Worm (Caenorhabditis elegans) whole organism, L4 larva: ENCODE results near the gene phf-31.

Experiments
- F37D6.2 ChIP-seq: sonication (generic microtip); optimal IDR thresholded peaks from 2 replicates; lab custom pipeline; 2016; ENCODE audit warnings: mild to moderate bottlenecking, missing genetic modification characterization, missing compliant biosample characterization
- F49E8.2 ChIP-seq: sonication (generic microtip); optimal IDR thresholded peaks from 2 replicates; lab custom pipeline; 2016; ENCODE audit warnings: missing compliant biosample characterization, mild to moderate bottlenecking, missing genetic modification characterization, borderline replicate concordance
- T26A8.4 ChIP-seq: fragments of 200-800 bp; sonication (Bioruptor generic); IDR thresholded peaks from 2 replicates; pipeline ENCODE4 v1.3.6; 2022; ENCODE audit warnings: missing genetic modification characterization, missing compliant biosample characterization
- Y48G9A.11 ChIP-seq: fragments of 200-800 bp; sonication (Bioruptor generic); IDR thresholded peaks from 2 replicates; pipeline ENCODE4 v1.3.6; 2022; ENCODE audit warnings: missing genetic modification reagents, missing genetic modification characterization, missing compliant biosample characterization
- Y5F2A.4 ChIP-seq: fragments of 200-800 bp; sonication (Bioruptor generic); optimal IDR thresholded peaks from 2 replicates; lab custom pipeline; 2018; ENCODE audit warnings: mild to moderate bottlenecking, missing genetic modification characterization, missing compliant biosample characterization
- Y75B8A.6 ChIP-seq: fragments of 200-800 bp; sonication (Bioruptor generic); IDR thresholded peaks from 2 replicates; pipeline ENCODE4 v1.3.6; 2022; ENCODE audit warnings: missing genetic modification reagents, missing genetic modification characterization, missing compliant biosample characterization
- aly-2 ChIP-seq: sonication (generic microtip); optimal IDR thresholded peaks from 2 replicates; lab custom pipeline; 2018; ENCODE audit warnings: missing biosample characterization, missing genetic modification characterization
- attf-4 ChIP-seq: sonication (generic microtip); optimal IDR thresholded peaks from 3 replicates; lab custom pipeline; 2017; ENCODE audit warnings: missing biosample characterization, missing genetic modification characterization
- ceh-32 ChIP-seq: sonication (generic microtip); optimal IDR thresholded peaks from 2 replicates; lab custom pipeline; 2016; ENCODE audit warnings: mild to moderate bottlenecking, missing genetic modification characterization, missing compliant biosample characterization; ENCODE audit not compliant: poor library complexity
- daf-16 ChIP-seq, 3 experiments: sonication (generic microtip); optimal IDR thresholded peaks; 2 replicates each; lab custom pipeline; 2016 to 2017; ENCODE audit warnings: missing genetic modification characterization in 3 of 3, missing genetic modification reagents in 3 of 3, mild to moderate bottlenecking in 2 of 3, missing compliant biosample characterization in 2 of 3, missing biosample characterization in 1 of 3, moderate library complexity in 1 of 3
- daf-19 ChIP-seq: fragments of 200-800 bp; sonication (Bioruptor generic); conservative IDR thresholded peaks from 2 replicates; pipeline ENCODE4 v1.3.6; 2022; ENCODE audit warnings: missing genetic modification characterization, missing compliant biosample characterization
- daf-8 ChIP-seq: fragments of 200-800 bp; sonication (Bioruptor generic); IDR thresholded peaks from 2 replicates; pipeline ENCODE4 v1.3.6; 2022; ENCODE audit warnings: missing genetic modification characterization, missing compliant biosample characterization
- dmd-6 ChIP-seq: fragments of 200-800 bp; sonication (Bioruptor generic); IDR thresholded peaks from 2 replicates; pipeline ENCODE4 v1.3.6; 2022; ENCODE audit warnings: missing genetic modification reagents, missing genetic modification characterization, missing compliant biosample characterization
- dmd-8 ChIP-seq: fragments of 200-800 bp; sonication (Bioruptor generic); IDR thresholded peaks from 2 replicates; pipeline ENCODE4 v1.3.6; 2022; ENCODE audit warnings: missing genetic modification characterization, missing compliant biosample characterization
- dve-1 ChIP-seq: sonication (generic microtip); optimal IDR thresholded peaks from 2 replicates; lab custom pipeline; 2017; ENCODE audit warnings: antibody characterized with exemption, mild to moderate bottlenecking, missing genetic modification characterization, missing compliant biosample characterization; ENCODE audit not compliant: insufficient read depth
- egl-43 ChIP-seq: fragments of 200-800 bp; sonication (Bioruptor generic); IDR thresholded peaks from 2 replicates; pipeline ENCODE4 v1.3.6; 2022; ENCODE audit warnings: missing genetic modification reagents, missing genetic modification characterization, missing compliant biosample characterization
- fkh-10 ChIP-seq: fragments of 150-350 bp; optimal IDR thresholded peaks from 2 replicates; lab custom pipeline; 2014; ENCODE audit warnings: missing biosample characterization, missing genetic modification reagents, missing genetic modification characterization
- hlh-11 ChIP-seq: fragments of 200-800 bp; sonication (Bioruptor generic); optimal IDR thresholded peaks from 2 replicates; lab custom pipeline; 2018; ENCODE audit warnings: mild to moderate bottlenecking, missing genetic modification characterization, missing compliant biosample characterization
- hlh-30 ChIP-seq: sonication (generic microtip); optimal IDR thresholded peaks from 2 replicates; lab custom pipeline; 2017; ENCODE audit warnings: antibody characterized with exemption, mild to moderate bottlenecking, missing genetic modification characterization, missing compliant biosample characterization; ENCODE audit not compliant: insufficient read depth
- hmg-1.1 ChIP-seq: fragments of 200-800 bp; sonication (Bioruptor generic); IDR thresholded peaks from 2 replicates; pipeline ENCODE4 v1.3.6; 2022; ENCODE audit warnings: missing genetic modification reagents, missing genetic modification characterization, missing compliant biosample characterization
- jun-1 ChIP-seq: fragments of 150-350 bp; optimal IDR thresholded peaks from 2 replicates; lab custom pipeline; 2014; ENCODE audit warnings: missing biosample characterization, missing genetic modification reagents, missing genetic modification characterization
- lin-1 ChIP-seq: fragments of 200-800 bp; sonication (Bioruptor generic); IDR thresholded peaks from 2 replicates; pipeline ENCODE4 v1.3.6; 2022; ENCODE audit warnings: missing genetic modification reagents, missing genetic modification characterization, missing compliant biosample characterization
- lin-15B ChIP-seq: fragments of 150-350 bp; sonication (generic microtip); optimal IDR thresholded peaks from 3 replicates; lab custom pipeline; 2014; ENCODE audit warnings: missing biosample characterization, missing genetic modification characterization
- lsy-2 ChIP-seq, 2 experiments: fragments of 150-350 bp in 1 of 2; sonication (generic microtip) in 1 of 2; optimal IDR thresholded peaks; 2 replicates each; lab custom pipeline; 2014 to 2017; ENCODE audit warnings: missing biosample characterization in 2 of 2, missing genetic modification characterization in 2 of 2
- mes-2 ChIP-seq: sonication (generic microtip); optimal IDR thresholded peaks from 2 replicates; lab custom pipeline; 2016; ENCODE audit warnings: missing genotype, mild to moderate bottlenecking, missing genetic modification characterization, missing compliant biosample characterization; ENCODE audit not compliant: poor library complexity, severe bottlenecking
- mxl-2 ChIP-seq: fragments of 200-800 bp; sonication (Bioruptor generic); conservative IDR thresholded peaks from 2 replicates; pipeline ENCODE4 v1.3.6; 2022; ENCODE audit warnings: missing genetic modification reagents, missing genetic modification characterization, missing compliant biosample characterization
- mxl-3 ChIP-seq: fragments of 200-800 bp; sonication (Bioruptor generic); optimal IDR thresholded peaks from 2 replicates; lab custom pipeline; 2018; ENCODE audit warnings: mild to moderate bottlenecking, missing genetic modification characterization, missing compliant biosample characterization
- nhr-28 ChIP-seq: fragments of 150-350 bp; optimal IDR thresholded peaks from 2 replicates; lab custom pipeline; 2014; ENCODE audit warnings: missing biosample characterization, missing genetic modification characterization
- nhr-48 ChIP-seq: sonication (generic microtip); optimal IDR thresholded peaks from 2 replicates; lab custom pipeline; 2016; ENCODE audit warnings: mild to moderate bottlenecking, missing genetic modification characterization, missing compliant biosample characterization
- nhr-6 ChIP-seq: fragments of 150-350 bp; optimal IDR thresholded peaks from 2 replicates; lab custom pipeline; 2014; ENCODE audit warnings: missing biosample characterization, missing genetic modification characterization
- pha-4 ChIP-seq, 2 experiments: fragments of 150-350 bp in 1 of 2; fragments of 200-800 bp in 1 of 2; sonication (Bioruptor generic) in 1 of 2; IDR thresholded peaks in 1 of 2; optimal IDR thresholded peaks in 1 of 2; 2 replicates each; pipeline versions ENCODE4 v1.3.6 to Lab custom; 2014 to 2022; ENCODE audit warnings: missing genetic modification characterization in 2 of 2, missing genetic modification reagents in 2 of 2, missing biosample characterization in 1 of 2, missing compliant biosample characterization in 1 of 2
- php-3 ChIP-seq: fragments of 200-800 bp; sonication (Bioruptor generic); IDR thresholded peaks from 2 replicates; pipeline ENCODE4 v1.3.6; 2022; ENCODE audit warnings: missing genetic modification reagents, missing genetic modification characterization, missing compliant biosample characterization
- pqm-1 ChIP-seq: sonication (generic microtip); optimal IDR thresholded peaks from 2 replicates; lab custom pipeline; 2017; ENCODE audit warnings: missing biosample characterization, missing genetic modification characterization
- rbr-2 ChIP-seq: sonication (generic microtip); optimal IDR thresholded peaks from 2 replicates; lab custom pipeline; 2016; ENCODE audit warnings: missing genotype, missing genetic modification characterization, missing compliant biosample characterization
- skn-1 ChIP-seq: fragments of 150-350 bp; optimal IDR thresholded peaks from 2 replicates; lab custom pipeline; 2014; ENCODE audit warnings: missing biosample characterization, missing genetic modification characterization
- snpc-4 ChIP-seq: fragments of 150-350 bp; optimal IDR thresholded peaks from 2 replicates; lab custom pipeline; 2014; ENCODE audit warnings: missing biosample characterization, missing genetic modification characterization
- spr-1 ChIP-seq: sonication (generic microtip); optimal IDR thresholded peaks from 2 replicates; lab custom pipeline; 2016; ENCODE audit warnings: mild to moderate bottlenecking, missing genetic modification characterization, missing compliant biosample characterization
- spr-3 ChIP-seq: fragments of 200-800 bp; sonication (Bioruptor generic); optimal IDR thresholded peaks from 2 replicates; lab custom pipeline; 2018; ENCODE audit warnings: mild to moderate bottlenecking, missing genetic modification characterization, missing compliant biosample characterization
- tag-97 ChIP-seq: fragments of 200-800 bp; sonication (Bioruptor generic); IDR thresholded peaks from 2 replicates; pipeline ENCODE4 v1.3.6; 2022; ENCODE audit warnings: missing genetic modification characterization, missing compliant biosample characterization
- unc-130 ChIP-seq: sonication (generic microtip); optimal IDR thresholded peaks from 2 replicates; lab custom pipeline; 2016; ENCODE audit warnings: missing genetic modification reagents, missing genetic modification characterization, missing compliant biosample characterization
- unc-39 ChIP-seq: sonication (generic microtip); optimal IDR thresholded peaks from 2 replicates; lab custom pipeline; 2017; ENCODE audit warnings: missing biosample characterization, missing genetic modification characterization
- unc-62 ChIP-seq, 3 experiments: fragments of 150-350 bp in 1 of 3; sonication (generic microtip); optimal IDR thresholded peaks in 2 of 3; peaks in 1 of 3; 1 replicate in 1 of 3; 2 replicates in 2 of 3; lab custom pipeline; 2014 to 2017; ENCODE audit warnings: missing biosample characterization in 3 of 3, missing genetic modification characterization in 3 of 3, missing genetic modification reagents in 3 of 3, missing genotype in 1 of 3
- zfp-3 ChIP-seq: fragments of 200-800 bp; sonication (Bioruptor generic); conservative IDR thresholded peaks from 2 replicates; pipeline ENCODE4 v1.3.6; 2022; ENCODE audit warnings: missing genetic modification reagents, missing genetic modification characterization, missing compliant biosample characterization
- ztf-11 ChIP-seq: fragments of 150-350 bp; optimal IDR thresholded peaks from 2 replicates; lab custom pipeline; 2014; ENCODE audit warnings: missing biosample characterization, missing genetic modification characterization
- ztf-7 ChIP-seq: fragments of 150-350 bp; optimal IDR thresholded peaks from 2 replicates; lab custom pipeline; 2014; ENCODE audit warnings: missing biosample characterization, missing genetic modification characterization

phf-31 gene

ce11 chrX:10639403-10639812, 42.4 kb upstream of the phf-31 start (continued):
- TF ChIP-seq hlh-30 (tag; lab: Kevin White, UChicago), result peak; percentile 63

ce11 chrX:10640578-10640977, 41.2 kb upstream of the phf-31 start:
- peak; percentile 22 for TF ChIP-seq mxl-3 (GFP tag; lab: Kevin White, UChicago)
- TF ChIP-seq zfp-3 (GFP tag; lab: Robert Waterston, UW), result no peak
- no peak for TF ChIP-seq F37D6.2 (tag; lab: Kevin White, UChicago)
- TF ChIP-seq mes-2 (tag; lab: Kevin White, UChicago), result peak; percentile 1
- no peak for TF ChIP-seq lin-1 (GFP tag; lab: Robert Waterston, UW)
- TF ChIP-seq hlh-11 (tag; lab: Kevin White, UChicago), result peak; percentile 20
- TF ChIP-seq daf-8 (GFP tag; lab: Robert Waterston, UW), result no peak
- TF ChIP-seq daf-16 (GFP tag; optimal IDR thresholded peaks at IDR 0.05; lab: Kevin White, UChicago), result no peak
- TF ChIP-seq daf-16 (tag; optimal IDR thresholded peaks at IDR 0.05; lab: Kevin White, UChicago), result peak; percentile 26
- no peak for TF ChIP-seq pha-4 (GFP tag; IDR thresholded peaks at IDR 0.05; lab: Robert Waterston, UW)
- peak; percentile 26 for TF ChIP-seq pha-4 (tag; optimal IDR thresholded peaks at IDR 0.05; lab: Kevin White, UChicago)
- TF ChIP-seq nhr-28 (tag; lab: Kevin White, UChicago), result peak; percentile 6

- TF ChIP-seq F49E8.2 (no peak), snpc-4 (no peak), Y75B8A.6 (no peak), nhr-28 (tag; lab: Kevin White, UChicago) (peak; percentile 52), unc-62 (GFP tag; optimal IDR thresholded peaks at IDR 0.05 in 1 of 2; lab: Kevin White, UChicago) (no peak), unc-62 (tag; optimal IDR thresholded peaks at IDR 0.05; lab: Kevin White, UChicago) (no peak), egl-43 (GFP tag; lab: Robert Waterston, UW) (no peak), unc-130 (no peak), lsy-2 (tag; optimal IDR thresholded peaks at IDR 0.05; lab: Kevin White, UChicago) (no peak), hlh-11 (tag; lab: Kevin White, UChicago) (peak; percentile 44), lin-15B (tag; lab: Kevin White, UChicago) (no peak), daf-19 (no peak), ztf-11 (tag; lab: Kevin White, UChicago) (no peak), dmd-6 (peak; percentile 23; the same call in 1 of the 2 replicates), Y5F2A.4 (GFP tag; lab: Kevin White, UChicago) (no peak), fkh-10 (GFP tag; lab: Kevin White, UChicago) (no peak), php-3 (GFP tag; lab: Robert Waterston, UW) (no peak), ztf-7 (tag; lab: Kevin White, UChicago) (no peak), spr-3 (GFP tag; lab: Kevin White, UChicago) (no peak), pqm-1 (tag; lab: Kevin White, UChicago) (no peak), spr-1 (tag; lab: Kevin White, UChicago) (no peak), nhr-48 (tag; lab: Kevin White, UChicago) (no peak), T26A8.4 (GFP tag; lab: Robert Waterston, UW) (no peak), skn-1 (no peak), hmg-1.1 (GFP tag; lab: Robert Waterston, UW) (no peak), mxl-2 (no peak), mes-2 (tag; lab: Kevin White, UChicago) (no peak), aly-2 (tag; lab: Kevin White, UChicago) (no peak), dmd-8 (GFP tag; lab: Robert Waterston, UW) (no peak), dve-1 (tag; lab: Kevin White, UChicago) (peak; percentile 25), attf-4 (tag; lab: Kevin White, UChicago) (no peak), rbr-2 (tag; lab: Kevin White, UChicago) (no peak), Y48G9A.11 (GFP tag; lab: Robert Waterston, UW) (no peak), nhr-6 (tag; lab: Kevin White, UChicago) (no peak), unc-39 (tag; lab: Kevin White, UChicago) (no peak), lin-1 (GFP tag; lab: Robert Waterston, UW) (no peak), daf-16 (GFP tag; optimal IDR thresholded peaks at IDR 0.05; lab: Kevin White, UChicago) (no peak), daf-16 (tag; optimal IDR thresholded peaks at IDR 0.05; lab: Kevin White, UChicago) (no peak), tag-97 (GFP tag; lab: Robert Waterston, UW) (0 out of 2 replicates have a peak, but pooled peaks have one; percentile 60), jun-1 (tag; lab: Kevin White, UChicago) (no peak), ceh-32 (tag; lab: Kevin White, UChicago) (no peak)
These were observed 36.6 kb upstream of the phf-31 start for ce11 chrX:10645148-10645547.
